Worm (Caenorhabditis elegans) whole organism, L1 larva: ENCODE results near the gene lin-24.

Experiments used
- aly-2 ChIP-seq: fragments of 150-350 bp; optimal IDR thresholded peaks from 2 replicates; lab custom pipeline; 2014; ENCODE audit warnings: missing biosample characterization, missing genetic modification characterization
- ceh-8 ChIP-seq: fragments of 200-800 bp; sonication (Bioruptor generic); optimal IDR thresholded peaks from 2 replicates; lab custom pipeline; 2018; ENCODE audit warnings: mild to moderate bottlenecking, missing genetic modification characterization, moderate library complexity, missing compliant biosample characterization
- ceh-82 ChIP-seq, 3 experiments: fragments of 150-350 bp in 1 of 3; sonication (generic microtip) in 2 of 3; optimal IDR thresholded peaks; 2 replicates each; lab custom pipeline; 2014 to 2017; ENCODE audit warnings: missing biosample characterization in 3 of 3, missing genetic modification characterization in 3 of 3
- elt-2 ChIP-seq: sonication (generic microtip); optimal IDR thresholded peaks from 2 replicates; lab custom pipeline; 2016; ENCODE audit warnings: missing genetic modification characterization, mild to moderate bottlenecking, inconsistent platforms, missing compliant biosample characterization, missing genetic modification reagents
- elt-3 ChIP-seq, 6 experiments: fragments of 150-350 bp in 1 of 6; sonication (generic microtip); optimal IDR thresholded peaks; 2 replicates each; lab custom pipeline; 2017 to 2018; ENCODE audit warnings: missing biosample characterization in 6 of 6, missing genetic modification characterization in 6 of 6, inconsistent platforms in 1 of 6
- mef-2 ChIP-seq: fragments of 150-350 bp; optimal IDR thresholded peaks from 2 replicates; lab custom pipeline; 2014; ENCODE audit warnings: missing biosample characterization, missing genetic modification characterization
- ztf-11 ChIP-seq, 2 experiments: sonication (generic microtip); optimal IDR thresholded peaks; 2 replicates each; lab custom pipeline; 2016 to 2017; ENCODE audit warnings: missing genetic modification characterization in 2 of 2, missing biosample characterization in 1 of 2, missing compliant biosample characterization in 1 of 2

DNA sequence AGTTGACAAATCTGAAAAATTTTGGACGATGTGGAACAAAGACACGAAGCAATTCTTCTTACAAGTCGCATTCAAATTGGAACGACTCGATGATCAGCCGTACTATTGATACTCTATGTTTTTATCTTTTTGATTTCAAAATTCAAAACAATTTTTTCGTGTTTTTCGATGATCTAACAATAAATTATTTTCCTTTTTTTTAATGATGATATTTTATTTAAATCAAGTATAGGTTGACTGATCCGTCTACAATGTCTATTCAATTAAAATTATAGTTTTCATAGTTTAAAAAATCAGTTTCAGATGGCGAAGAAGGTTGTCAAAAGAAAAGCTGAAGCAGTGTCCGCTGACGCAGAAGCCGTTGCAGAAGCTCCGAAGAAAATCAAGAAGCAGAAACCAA is 44.2 kb upstream of the lin-24 start, which contains the start of gene rbm-34:
- TF ChIP-seq ceh-8 (GFP tag; lab: Kevin White, UChicago) (no peak), ztf-11 (tag; optimal IDR thresholded peaks at IDR 0.05; lab: Kevin White, UChicago) (no peak), aly-2 (tag; lab: Kevin White, UChicago) (no peak), mef-2 (tag; lab: Kevin White, UChicago) (no peak), elt-3 (tag; optimal IDR thresholded peaks at IDR 0.05; lab: Kevin White, UChicago) (no peak), ceh-82 (tag; optimal IDR thresholded peaks at IDR 0.05; lab: Kevin White, UChicago) (no peak), elt-2 (tag; lab: Kevin White, UChicago) (no peak)
